Worm (Caenorhabditis elegans): ENCODE measurements around the gene apc-11.

ce11 chrIII:4578385-4578903 is 15.8 kb downstream of the apc-11 start, which contains the start of the genes sel-5 and wdr-48:
- TF ChIP-seq med-1 (GFP tag; optimal IDR thresholded peaks at IDR 0.05; ENCODE audit: insufficient read depth) (peak; percentile 5), flt-1 (GFP tag; IDR thresholded peaks at IDR 0.05) (no peak), tab-1 (GFP tag; IDR thresholded peaks at IDR 0.05) (no peak)
